Fruit fly (Drosophila melanogaster) whole organism, pupa: Measurements from ENCODE around the gene MBD-R2.

Experiments
- CG12605 ChIP-seq: fragments of 200-800 bp; sonication (Bioruptor generic); IDR thresholded peaks from 2 replicates; pipeline ENCODE4 v1.3.6; 2022; ENCODE audit warnings: missing biosample characterization, missing genetic modification characterization
- CG14655 ChIP-seq: fragments of 200-800 bp; sonication (Bioruptor generic); optimal IDR thresholded peaks from 3 replicates; lab custom pipeline; 2017; ENCODE audit warnings: mild to moderate bottlenecking, missing biosample characterization, missing genetic modification reagents, missing genetic modification characterization
- CG8301 ChIP-seq: fragments of 200-800 bp; sonication (Bioruptor generic); optimal IDR thresholded peaks from 2 replicates; lab custom pipeline; 2018; ENCODE audit warnings: missing biosample characterization, mild to moderate bottlenecking, missing genetic modification characterization
- CG9948 ChIP-seq: fragments of 200-800 bp; sonication (Bioruptor generic); optimal IDR thresholded peaks from 2 replicates; lab custom pipeline; 2018; ENCODE audit warnings: missing biosample characterization, mild to moderate bottlenecking, missing genetic modification characterization, moderate library complexity

DNA sequence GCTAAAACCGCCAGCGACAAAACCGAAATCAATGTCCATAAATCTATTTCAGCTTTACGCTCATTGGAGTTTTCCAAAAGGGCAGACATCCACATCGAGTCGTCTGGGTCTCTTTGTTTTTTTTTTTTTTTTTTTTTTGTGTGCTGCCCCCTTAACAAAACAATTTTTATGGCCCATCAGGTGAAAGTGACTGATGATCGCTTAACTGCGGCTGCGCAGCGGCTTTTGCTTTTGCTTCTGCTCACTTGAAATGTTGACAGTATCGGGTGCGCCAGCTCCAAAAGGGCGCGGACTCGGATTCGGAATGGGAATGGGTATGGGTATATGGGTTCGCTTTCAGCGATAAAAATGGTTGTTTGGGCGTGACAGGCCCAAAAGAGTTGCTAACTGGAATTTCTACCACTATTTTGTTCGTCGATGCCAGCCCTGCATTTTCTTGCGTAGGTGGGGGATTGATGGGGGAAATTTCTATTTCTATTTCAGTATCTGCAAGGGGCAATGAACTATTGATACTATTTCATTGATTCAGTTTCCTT is 6.0 kb upstream of the MBD-R2 start:
- no peak for TF ChIP-seq CG8301 (tag; lab: Kevin White, UChicago)
- no peak for TF ChIP-seq CG14655
- no peak for TF ChIP-seq CG9948
- TF ChIP-seq CG12605 (GFP tag; lab: Robert Waterston, UW), result no peak
